Worm (Caenorhabditis elegans): ENCODE data around the gene F13B6.3.
A peak's percentile ranks its signal among the peaks of the same experiment; 100 is the strongest.

F13B6.3 gene

ce11 chrIV:7465857-7466256, at the start of gene F13B6.3:
Gene F13B6.3, minus strand, starts transcription at chrIV:7465957.
- no peak for TF ChIP-seq gmeb-1 (tag; optimal IDR thresholded peaks at IDR 0.05)
- TF ChIP-seq lin-11 (tag; optimal IDR thresholded peaks at IDR 0.05), result no peak
- TF ChIP-seq unc-55 (GFP tag; optimal IDR thresholded peaks at IDR 0.05), result no peak
- no peak for TF ChIP-seq nhr-6 (tag; optimal IDR thresholded peaks at IDR 0.05)
- no peak for TF ChIP-seq ztf-1 (GFP tag; conservative IDR thresholded peaks at IDR 0.05)
- no peak for TF ChIP-seq elt-3 (tag; optimal IDR thresholded peaks at IDR 0.05)
- TF ChIP-seq zag-1 (tag; optimal IDR thresholded peaks at IDR 0.05), result no peak
- TF ChIP-seq lin-13 (GFP tag; optimal IDR thresholded peaks at IDR 0.05), result no peak
- no peak for TF ChIP-seq snpc-4 (tag; optimal IDR thresholded peaks at IDR 0.05)
- TF ChIP-seq nhr-11 (tag; optimal IDR thresholded peaks at IDR 0.05), result no peak
- no peak for TF ChIP-seq nhr-77 (tag; optimal IDR thresholded peaks at IDR 0.05)
- TF ChIP-seq ztf-11 (tag; optimal IDR thresholded peaks at IDR 0.05), result no peak
- no peak for TF ChIP-seq nhr-21 (tag; optimal IDR thresholded peaks at IDR 0.05)
- no peak for TF ChIP-seq alr-1 (tag; optimal IDR thresholded peaks at IDR 0.05)

- TF ChIP-seq mdl-1 (tag; optimal IDR thresholded peaks at IDR 0.05), result no peak
- TF ChIP-seq lsy-2 (tag; optimal IDR thresholded peaks at IDR 0.05), result peak in 1 of 2 experiments; percentile 55
- no peak for TF ChIP-seq nhr-10 (tag; optimal IDR thresholded peaks at IDR 0.05)
- no peak for TF ChIP-seq lin-11 (tag; optimal IDR thresholded peaks at IDR 0.05)
- TF ChIP-seq ceh-82 (tag; optimal IDR thresholded peaks at IDR 0.05), result no peak
- TF ChIP-seq unc-55 (GFP tag; optimal IDR thresholded peaks at IDR 0.05), result peak; percentile 49
- no peak for TF ChIP-seq zag-1 (tag; optimal IDR thresholded peaks at IDR 0.05)
- no peak for TF ChIP-seq fos-1 (tag; optimal IDR thresholded peaks at IDR 0.05)
- TF ChIP-seq nhr-6 (tag; optimal IDR thresholded peaks at IDR 0.05), result no peak
- no peak for TF ChIP-seq skn-1 (tag; optimal IDR thresholded peaks at IDR 0.05)
- peak; percentile 11 for TF ChIP-seq F13H6.1 (tag; optimal IDR thresholded peaks at IDR 0.05)
- TF ChIP-seq sma-3 (GFP tag; optimal IDR thresholded peaks at IDR 0.05), result no peak
- no peak for TF ChIP-seq unc-62 (GFP tag; optimal IDR thresholded peaks at IDR 0.05)
- TF ChIP-seq lin-39 (tag; optimal IDR thresholded peaks at IDR 0.05), result no peak
- TF ChIP-seq nhr-77 (tag; optimal IDR thresholded peaks at IDR 0.05), result no peak
- TF ChIP-seq alr-1 (tag; optimal IDR thresholded peaks at IDR 0.05), result no peak
- TF ChIP-seq ztf-1 (GFP tag; conservative IDR thresholded peaks at IDR 0.05), result no peak
- TF ChIP-seq sem-4 (tag; optimal IDR thresholded peaks at IDR 0.05), result no peak
- no peak for TF ChIP-seq dmd-4 (tag; optimal IDR thresholded peaks at IDR 0.05)
- no peak for TF ChIP-seq ztf-4 (tag; optimal IDR thresholded peaks at IDR 0.05)
- peak; percentile 40 for TF ChIP-seq gmeb-1 (tag; optimal IDR thresholded peaks at IDR 0.05)
- peak; percentile 65 for TF ChIP-seq nhr-129 (tag; optimal IDR thresholded peaks at IDR 0.05)
- TF ChIP-seq sma-9 (GFP tag; optimal IDR thresholded peaks at IDR 0.05), result no peak
- TF ChIP-seq sma-9 (tag; optimal IDR thresholded peaks at IDR 0.05), result no peak
- TF ChIP-seq ama-1 (optimal IDR thresholded peaks at IDR 0.05), result no peak
- no peak for TF ChIP-seq egl-27 (tag; optimal IDR thresholded peaks at IDR 0.05)
- no peak for TF ChIP-seq peb-1 (tag; optimal IDR thresholded peaks at IDR 0.05)
- no peak for TF ChIP-seq nhr-237 (tag; optimal IDR thresholded peaks at IDR 0.05)
- no peak for TF ChIP-seq nhr-21 (tag; optimal IDR thresholded peaks at IDR 0.05)
- no peak for TF ChIP-seq mab-5 (tag; optimal IDR thresholded peaks at IDR 0.05)
- TF ChIP-seq ztf-11 (tag; optimal IDR thresholded peaks at IDR 0.05), result no peak
- TF ChIP-seq nhr-11 (tag; optimal IDR thresholded peaks at IDR 0.05), result no peak
- TF ChIP-seq unc-39 (tag; optimal IDR thresholded peaks at IDR 0.05), result no peak
- TF ChIP-seq nhr-23 (tag; optimal IDR thresholded peaks at IDR 0.05), result no peak
- peak; percentile 81 for TF ChIP-seq R02D3.7 (tag; optimal IDR thresholded peaks at IDR 0.05)
- peak; percentile 61 for TF ChIP-seq C34F6.9 (tag; optimal IDR thresholded peaks at IDR 0.05)
- TF ChIP-seq nhr-12 (tag; optimal IDR thresholded peaks at IDR 0.05), result no peak
- TF ChIP-seq blmp-1 (tag; optimal IDR thresholded peaks at IDR 0.05; ENCODE audit: insufficient read depth), result no peak
- no peak for TF ChIP-seq snpc-4 (tag; optimal IDR thresholded peaks at IDR 0.05)
- TF ChIP-seq ceh-16 (tag; optimal IDR thresholded peaks at IDR 0.05), result no peak
- no peak for TF ChIP-seq mbf-1 (tag; optimal IDR thresholded peaks at IDR 0.05)
- no peak for TF ChIP-seq lin-13 (GFP tag; optimal IDR thresholded peaks at IDR 0.05)
- peak; percentile 39 for TF ChIP-seq crh-2 (tag; optimal IDR thresholded peaks at IDR 0.05)
- peak; percentile 18 for TF ChIP-seq nhr-25 (tag; optimal IDR thresholded peaks at IDR 0.05)
- no peak for TF ChIP-seq elt-3 (tag; optimal IDR thresholded peaks at IDR 0.05)
- no peak for TF ChIP-seq ZK546.5 (tag; optimal IDR thresholded peaks at IDR 0.05)
- TF ChIP-seq Y55F3AM.14 (GFP tag; optimal IDR thresholded peaks at IDR 0.05), result no peak
- no peak for TF ChIP-seq aly-2 (tag; optimal IDR thresholded peaks at IDR 0.05)
- TF ChIP-seq elt-1 (tag; optimal IDR thresholded peaks at IDR 0.05), result no peak
These were observed 47.0 kb upstream of the F13B6.3 start, which contains the start of the genes plc-4 and R05G6.4 for ce11 chrIV:7512617-7513233. Gene plc-4, minus strand, starts transcription at chrIV:7512667. Gene R05G6.4, plus strand, starts transcription at chrIV:7513233.

All from whole organism, L2 larva.